Fruit fly (Drosophila melanogaster) whole organism, prepupa: ENCODE measurements around the gene hang.

Source experiments
- CG6163 ChIP-seq: fragments of 200-800 bp; sonication (Bioruptor generic); IDR thresholded peaks from 3 replicates; pipeline ENCODE4 v1.3.6; 2022; ENCODE audit warnings: missing biosample characterization, missing genetic modification characterization
- CG8319 ChIP-seq: fragments of 200-800 bp; sonication (Bioruptor generic); optimal IDR thresholded peaks from 3 replicates; lab custom pipeline; 2016; ENCODE audit warnings: missing biosample characterization, missing genetic modification characterization
- CG8632 ChIP-seq: fragments of 200-800 bp; sonication (Bioruptor generic); optimal IDR thresholded peaks from 3 replicates; lab custom pipeline; 2016; ENCODE audit warnings: missing biosample characterization, missing genetic modification characterization
- Lpt ChIP-seq: fragments of 200-800 bp; sonication (Bioruptor generic); optimal IDR thresholded peaks from 3 replicates; lab custom pipeline; 2016; ENCODE audit warnings: missing biosample characterization, missing genetic modification characterization
- Sox102F ChIP-seq: fragments of 200-800 bp; sonication (Bioruptor generic); optimal IDR thresholded peaks from 2 replicates; lab custom pipeline; 2016; ENCODE audit warnings: missing biosample characterization, mild to moderate bottlenecking, missing genetic modification characterization
- esn ChIP-seq: fragments of 200-800 bp; sonication (Bioruptor generic); optimal IDR thresholded peaks from 2 replicates; lab custom pipeline; 2016; ENCODE audit warnings: missing biosample characterization, mild to moderate bottlenecking, missing genetic modification characterization, moderate library complexity

DNA sequence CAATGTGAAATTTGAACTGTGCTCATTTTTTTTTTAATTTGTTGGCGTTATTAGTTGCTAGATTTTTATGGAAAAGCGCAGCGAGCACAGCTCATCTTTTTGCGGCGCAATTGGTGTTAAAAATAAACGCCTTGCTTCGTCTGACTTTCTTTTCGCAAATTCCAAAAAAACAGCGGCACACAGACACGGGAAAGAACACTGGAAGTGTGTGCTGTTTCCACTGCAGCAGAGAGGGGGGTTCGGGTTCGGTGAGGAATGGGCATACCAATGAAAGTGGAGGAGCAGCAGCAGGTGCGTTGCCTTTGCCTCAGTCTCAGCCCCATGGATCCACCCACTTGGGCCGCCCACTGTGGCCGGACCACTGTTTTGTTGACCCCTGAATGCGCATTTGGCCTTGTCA, 19.7 kb downstream of the hang start:
- no peak for TF ChIP-seq Sox102F (GFP tag; lab: Kevin White, UChicago)
- no peak for TF ChIP-seq esn (GFP tag; lab: Kevin White, UChicago)
- TF ChIP-seq Lpt = no peak
- no peak for TF ChIP-seq CG8319 (GFP tag; lab: Kevin White, UChicago)
- TF ChIP-seq CG8632 (GFP tag; lab: Kevin White, UChicago) = no peak
- TF ChIP-seq CG6163 (GFP tag; lab: Robert Waterston, UW) = no peak
